Worm (Caenorhabditis elegans) whole organism, L1 larva: ENCODE data around the gene col-139.

Experiments used
- C16A3.4 ChIP-seq: fragments of 150-350 bp; optimal IDR thresholded peaks from 2 replicates; lab custom pipeline; 2014; ENCODE audit warnings: missing biosample characterization, missing genetic modification characterization
- C34B4.2 ChIP-seq: sonication (generic microtip); optimal IDR thresholded peaks from 2 replicates; lab custom pipeline; 2017; ENCODE audit warnings: mild to moderate bottlenecking, missing genetic modification characterization, missing compliant biosample characterization
- Y116A8C.19 ChIP-seq: sonication (generic microtip); optimal IDR thresholded peaks from 2 replicates; lab custom pipeline; 2016; ENCODE audit warnings: missing compliant biosample characterization, missing genetic modification characterization, borderline replicate concordance
- aha-1 ChIP-seq: fragments of 150-350 bp; optimal IDR thresholded peaks from 2 replicates; lab custom pipeline; 2014; ENCODE audit warnings: missing biosample characterization, missing genetic modification characterization
- ama-1 ChIP-seq: fragments of 150-350 bp; optimal IDR thresholded peaks from 2 replicates; lab custom pipeline; 2014
- blmp-1 ChIP-seq: fragments of 150-350 bp; optimal IDR thresholded peaks from 2 replicates; lab custom pipeline; 2014; ENCODE audit warnings: missing biosample characterization, missing genetic modification characterization
- ceh-90 ChIP-seq: sonication (generic microtip); optimal IDR thresholded peaks from 2 replicates; lab custom pipeline; 2016; ENCODE audit warnings: missing genetic modification characterization, missing compliant biosample characterization
- dpl-1 ChIP-seq, 3 experiments: fragments of 150-350 bp in 2 of 3; sonication (generic microtip) in 1 of 3; optimal IDR thresholded peaks; 2 replicates each; lab custom pipeline; 2014 to 2017; ENCODE audit warnings: missing biosample characterization in 3 of 3, missing genetic modification characterization in 3 of 3, missing genetic modification reagents in 3 of 3
- dsc-1 ChIP-seq: sonication (generic microtip); optimal IDR thresholded peaks from 2 replicates; lab custom pipeline; 2016; ENCODE audit warnings: mild to moderate bottlenecking, missing genetic modification characterization, missing compliant biosample characterization
- efl-1 ChIP-seq, 4 experiments: fragments of 150-350 bp; optimal IDR thresholded peaks in 3 of 4; peaks in 1 of 4; 1 replicate in 1 of 4; 2 replicates in 3 of 4; lab custom pipeline; 2014; ENCODE audit warnings: missing biosample characterization in 2 of 4, missing genetic modification characterization in 2 of 4, missing genetic modification reagents in 2 of 4
- egl-13 ChIP-seq: sonication (generic microtip); optimal IDR thresholded peaks from 2 replicates; lab custom pipeline; 2016; ENCODE audit warnings: missing genotype, missing genetic modification reagents, missing genetic modification characterization, missing compliant biosample characterization
- elt-2 ChIP-seq: sonication (generic microtip); optimal IDR thresholded peaks from 2 replicates; lab custom pipeline; 2016; ENCODE audit warnings: missing genetic modification characterization, mild to moderate bottlenecking, inconsistent platforms, missing compliant biosample characterization, missing genetic modification reagents
- ets-5 ChIP-seq: fragments of 200-800 bp; sonication (Bioruptor generic); IDR thresholded peaks from 2 replicates; pipeline ENCODE4 v1.3.6; 2022; ENCODE audit warnings: missing genetic modification characterization, missing compliant biosample characterization
- fkh-8 ChIP-seq: sonication (generic microtip); optimal IDR thresholded peaks from 2 replicates; lab custom pipeline; 2016; ENCODE audit warnings: mild to moderate bottlenecking, missing genetic modification characterization, missing compliant biosample characterization
- fos-1 ChIP-seq: fragments of 150-350 bp; optimal IDR thresholded peaks from 2 replicates; lab custom pipeline; 2014; ENCODE audit warnings: missing biosample characterization, missing genetic modification characterization
- grh-1 ChIP-seq: fragments of 200-800 bp; sonication (Bioruptor generic); IDR thresholded peaks from 2 replicates; pipeline ENCODE4 v1.3.6; 2022; ENCODE audit warnings: missing genetic modification reagents, missing genetic modification characterization, missing compliant biosample characterization
- irx-1 ChIP-seq: sonication (generic microtip); optimal IDR thresholded peaks from 2 replicates; lab custom pipeline; 2016; ENCODE audit warnings: missing genetic modification characterization, missing compliant biosample characterization
- jun-1 ChIP-seq: fragments of 150-350 bp; optimal IDR thresholded peaks from 2 replicates; lab custom pipeline; 2014; ENCODE audit warnings: missing biosample characterization, missing genetic modification reagents, missing genetic modification characterization
- lin-14 ChIP-seq: fragments of 200-800 bp; sonication (Bioruptor generic); optimal IDR thresholded peaks from 2 replicates; lab custom pipeline; 2018; ENCODE audit warnings: mild to moderate bottlenecking, missing genetic modification characterization, moderate library complexity, missing compliant biosample characterization
- lin-15B ChIP-seq: fragments of 150-350 bp; sonication (generic microtip); optimal IDR thresholded peaks from 3 replicates; lab custom pipeline; 2014; ENCODE audit warnings: missing biosample characterization, missing genetic modification characterization
- lin-35 ChIP-seq, 2 experiments: fragments of 150-350 bp; optimal IDR thresholded peaks; 2 replicates each; lab custom pipeline; 2014; ENCODE audit warnings: missing biosample characterization in 2 of 2, missing genetic modification characterization in 2 of 2, missing genetic modification reagents in 2 of 2
- lin-39 ChIP-seq: fragments of 150-350 bp; optimal IDR thresholded peaks from 2 replicates; lab custom pipeline; 2014; ENCODE audit warnings: missing biosample characterization, missing genetic modification reagents, missing genetic modification characterization
- lir-3 ChIP-seq: sonication (generic microtip); optimal IDR thresholded peaks from 2 replicates; lab custom pipeline; 2016; ENCODE audit warnings: mild to moderate bottlenecking, missing genetic modification characterization, moderate library complexity, missing compliant biosample characterization; ENCODE audit not compliant: poor library complexity
- lsy-2 ChIP-seq, 2 experiments: fragments of 150-350 bp; optimal IDR thresholded peaks; 2 replicates each; lab custom pipeline; 2014; ENCODE audit warnings: missing biosample characterization in 2 of 2, missing genetic modification characterization in 2 of 2
- mdl-1 ChIP-seq, 2 experiments: fragments of 150-350 bp; optimal IDR thresholded peaks; 2 replicates each; lab custom pipeline; 2014 to 2017; ENCODE audit warnings: missing biosample characterization in 2 of 2, missing genetic modification characterization in 2 of 2, inconsistent platforms in 1 of 2
- nhr-11 ChIP-seq: fragments of 150-350 bp; optimal IDR thresholded peaks from 2 replicates; lab custom pipeline; 2014; ENCODE audit warnings: missing biosample characterization, missing genetic modification characterization
- nhr-12 ChIP-seq: sonication (generic microtip); optimal IDR thresholded peaks from 2 replicates; lab custom pipeline; 2017; ENCODE audit warnings: missing biosample characterization, missing genetic modification characterization
- nhr-19 ChIP-seq: fragments of 200-800 bp; sonication (Bioruptor generic); conservative IDR thresholded peaks from 2 replicates; pipeline ENCODE4 v1.3.6; 2022; ENCODE audit warnings: missing genetic modification characterization, missing compliant biosample characterization
- nhr-20 ChIP-seq: sonication (generic microtip); optimal IDR thresholded peaks from 2 replicates; lab custom pipeline; 2016; ENCODE audit warnings: mild to moderate bottlenecking, missing genetic modification characterization, missing compliant biosample characterization
- nhr-237 ChIP-seq: fragments of 150-350 bp; optimal IDR thresholded peaks from 2 replicates; lab custom pipeline; 2014; ENCODE audit warnings: missing biosample characterization, missing genetic modification characterization
- nhr-28 ChIP-seq: fragments of 150-350 bp; optimal IDR thresholded peaks from 2 replicates; lab custom pipeline; 2014; ENCODE audit warnings: missing biosample characterization, missing genetic modification characterization
- nhr-71 ChIP-seq: sonication (generic microtip); optimal IDR thresholded peaks from 2 replicates; lab custom pipeline; 2016; ENCODE audit warnings: mild to moderate bottlenecking, missing genetic modification characterization, moderate library complexity, missing compliant biosample characterization
- nhr-76 ChIP-seq: sonication (generic microtip); optimal IDR thresholded peaks from 2 replicates; lab custom pipeline; 2017; ENCODE audit warnings: missing biosample characterization, missing genetic modification characterization
- nhr-77 ChIP-seq: fragments of 150-350 bp; optimal IDR thresholded peaks from 2 replicates; lab custom pipeline; 2014; ENCODE audit warnings: missing biosample characterization, missing genetic modification characterization
- nhr-84 ChIP-seq: sonication (generic microtip); optimal IDR thresholded peaks from 2 replicates; lab custom pipeline; 2017; ENCODE audit warnings: missing biosample characterization, missing genetic modification characterization
- nhr-85 ChIP-seq: sonication (generic microtip); peaks from one replicate; lab custom pipeline; 2016; ENCODE audit warnings: missing genetic modification characterization, inconsistent platforms, missing compliant biosample characterization
- nhr-90 ChIP-seq: sonication (generic microtip); optimal IDR thresholded peaks from 2 replicates; lab custom pipeline; 2016; ENCODE audit warnings: mild to moderate bottlenecking, missing genetic modification characterization, missing compliant biosample characterization; ENCODE audit not compliant: poor library complexity
- pax-3 ChIP-seq: fragments of 200-800 bp; sonication (Bioruptor generic); optimal IDR thresholded peaks from 2 replicates; lab custom pipeline; 2018; ENCODE audit warnings: mild to moderate bottlenecking, missing genetic modification characterization, moderate library complexity, missing compliant biosample characterization
- pqm-1 ChIP-seq: sonication (generic microtip); optimal IDR thresholded peaks from 3 replicates; lab custom pipeline; 2017; ENCODE audit warnings: missing biosample characterization, missing genetic modification characterization
- rnt-1 ChIP-seq: sonication (generic microtip); optimal IDR thresholded peaks from 2 replicates; lab custom pipeline; 2016; ENCODE audit warnings: mild to moderate bottlenecking, missing genetic modification characterization, moderate library complexity, missing compliant biosample characterization
- snu-23 ChIP-seq: sonication (generic microtip); optimal IDR thresholded peaks from 2 replicates; lab custom pipeline; 2016; ENCODE audit warnings: missing genetic modification characterization, missing compliant biosample characterization
- swsn-7 ChIP-seq: sonication (generic microtip); optimal IDR thresholded peaks from 2 replicates; lab custom pipeline; 2016; ENCODE audit warnings: missing genetic modification characterization, missing compliant biosample characterization
- tbx-2 ChIP-seq: sonication (generic microtip); optimal IDR thresholded peaks from 2 replicates; lab custom pipeline; 2016; ENCODE audit warnings: missing genetic modification characterization, missing compliant biosample characterization
- unc-130 ChIP-seq: fragments of 150-350 bp; optimal IDR thresholded peaks from 2 replicates; lab custom pipeline; 2017; ENCODE audit warnings: missing biosample characterization, missing genetic modification characterization, inconsistent platforms
- xbp-1 ChIP-seq: sonication (generic microtip); optimal IDR thresholded peaks from 2 replicates; lab custom pipeline; 2016; ENCODE audit warnings: missing genetic modification characterization, missing compliant biosample characterization
- ztf-4 ChIP-seq: fragments of 150-350 bp; optimal IDR thresholded peaks from 2 replicates; lab custom pipeline; 2014; ENCODE audit warnings: missing biosample characterization, missing genetic modification characterization

col-139 gene

ce11 chrV:4694466-4695092 is 40.8 kb upstream of the col-139 start (continued):
- TF ChIP-seq blmp-1: peak; percentile 16
- peak; percentile 66 for TF ChIP-seq nhr-85 (tag; lab: Kevin White, UChicago)
- TF ChIP-seq Y116A8C.19 (tag; lab: Kevin White, UChicago): no peak
- no peak for TF ChIP-seq C16A3.4 (tag; lab: Kevin White, UChicago)
- no peak for TF ChIP-seq pax-3 (tag; lab: Kevin White, UChicago)
- TF ChIP-seq, all 84 proteins: peak for 18

DNA sequence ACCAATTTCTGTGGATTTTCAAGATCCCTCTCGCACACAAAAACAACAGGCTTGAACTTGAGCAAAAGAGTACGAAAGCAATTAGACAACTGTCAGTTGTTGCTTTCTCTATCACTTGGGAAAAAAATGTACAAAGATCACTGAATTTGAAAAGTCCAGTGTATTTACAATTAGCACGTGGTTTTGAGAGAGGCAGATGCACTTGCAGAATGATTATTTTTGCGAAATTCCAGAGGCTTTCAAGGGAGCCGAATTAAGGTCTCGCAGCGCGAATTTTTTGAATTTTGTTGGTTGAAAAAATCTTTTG is 39.5 kb upstream of the col-139 start:
- no peak for TF ChIP-seq nhr-84 (tag; lab: Kevin White, UChicago)
- peak; percentile 28 for TF ChIP-seq snu-23 (GFP tag; lab: Kevin White, UChicago)
- TF ChIP-seq lin-14 (GFP tag; lab: Kevin White, UChicago): peak; percentile 69
- TF ChIP-seq rnt-1 (tag; lab: Kevin White, UChicago): peak; percentile 69
- TF ChIP-seq unc-130 (tag; lab: Kevin White, UChicago): peak; percentile 32
- TF ChIP-seq mdl-1 (tag; optimal IDR thresholded peaks at IDR 0.05; lab: Kevin White, UChicago): peak in 1 of 2 experiments; percentile 27
- TF ChIP-seq elt-2 (tag; lab: Kevin White, UChicago): no peak
- peak; percentile 28 to 56 for TF ChIP-seq lsy-2 (tag; optimal IDR thresholded peaks at IDR 0.05; lab: Kevin White, UChicago)
- peak; percentile 39; the same call in 1 of the 2 replicates for TF ChIP-seq nhr-19 (GFP tag; lab: Robert Waterston, UW)
- TF ChIP-seq ztf-4 (tag; lab: Kevin White, UChicago): no peak
- TF ChIP-seq nhr-71 (tag; lab: Kevin White, UChicago): peak; percentile 64
- peak; percentile 61 for TF ChIP-seq nhr-20 (tag; lab: Kevin White, UChicago)
- peak; percentile 46 for TF ChIP-seq tbx-2 (tag; lab: Kevin White, UChicago)

DNA sequence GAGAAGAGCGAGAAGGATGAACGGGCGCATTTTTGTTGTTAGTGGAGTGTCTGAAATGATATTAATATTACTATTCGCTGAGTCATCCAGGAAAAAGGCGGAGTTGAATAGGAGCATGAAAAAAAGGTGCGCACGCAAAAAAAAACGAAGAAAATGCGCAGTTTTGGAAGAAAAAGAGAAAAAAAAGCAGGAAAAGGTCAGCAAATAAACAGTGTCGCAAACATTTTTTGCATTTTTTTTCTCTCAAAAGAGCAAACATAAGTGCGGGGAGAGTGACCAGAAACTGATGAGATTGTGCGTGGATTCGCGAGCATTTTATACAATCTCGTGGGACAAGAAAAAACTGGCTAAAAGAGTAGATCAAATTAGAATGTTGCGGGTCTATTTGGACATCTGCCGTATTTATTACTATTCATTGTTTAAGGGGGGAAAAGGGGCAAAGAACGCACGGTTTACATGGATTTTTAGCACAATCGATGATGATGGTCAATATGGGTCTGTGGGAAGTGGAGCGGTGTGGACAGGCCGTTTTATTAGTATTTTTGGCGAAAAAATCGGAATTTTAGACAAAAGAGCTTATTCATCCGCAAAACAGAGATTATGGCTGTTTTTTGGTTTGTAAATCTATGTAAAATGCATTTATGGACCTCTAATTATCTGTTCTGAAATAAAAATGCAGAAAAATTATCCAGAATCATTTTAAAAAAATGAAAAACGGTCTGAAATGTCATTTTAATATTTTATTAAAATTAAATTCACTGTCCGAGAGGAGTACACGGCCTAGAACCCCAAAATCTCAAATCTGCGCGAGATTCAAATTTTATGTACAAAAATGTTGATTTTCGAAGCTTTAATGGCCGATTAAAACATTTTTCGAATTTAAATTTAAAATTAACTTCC is 38.9 kb upstream of the col-139 start, which contains the start of gene cpg-8:
Gene cpg-8 (minus strand): TSS at position 51 of the 900 bp plus-strand sequence.
- TF ChIP-seq ets-5 (GFP tag; lab: Robert Waterston, UW) (no peak), nhr-11 (tag; lab: Kevin White, UChicago) (no peak), Y116A8C.19 (tag; lab: Kevin White, UChicago) (no peak), tbx-2 (tag; lab: Kevin White, UChicago) (no peak), lir-3 (peak; percentile 3), nhr-76 (tag; lab: Kevin White, UChicago) (no peak), dsc-1 (tag; lab: Kevin White, UChicago) (no peak), fkh-8 (no peak), pqm-1 (tag; lab: Kevin White, UChicago) (no peak), irx-1 (tag; lab: Kevin White, UChicago) (no peak), dpl-1 (GFP tag; optimal IDR thresholded peaks at IDR 0.05; lab: Kevin White, UChicago) (peak; percentile 22 to 61 (median 51)), ceh-90 (no peak), jun-1 (tag; lab: Kevin White, UChicago) (no peak), fos-1 (tag; lab: Kevin White, UChicago) (no peak), nhr-84 (tag; lab: Kevin White, UChicago) (no peak), nhr-77 (tag; lab: Kevin White, UChicago) (no peak), nhr-237 (tag; lab: Kevin White, UChicago) (no peak), nhr-12 (tag; lab: Kevin White, UChicago) (no peak), lin-35 (GFP tag; optimal IDR thresholded peaks at IDR 0.05; lab: Kevin White, UChicago) (peak in 1 of 2 experiments; percentile 59), nhr-28 (no peak), lin-15B (tag; lab: Kevin White, UChicago) (no peak), swsn-7 (tag; lab: Kevin White, UChicago) (no peak), nhr-90 (tag; lab: Kevin White, UChicago) (no peak), aha-1 (tag; lab: Kevin White, UChicago) (no peak), egl-13 (no peak), xbp-1 (tag; lab: Kevin White, UChicago) (no peak), lin-39 (tag; lab: Kevin White, UChicago) (no peak), ama-1 (lab: Kevin White, UChicago) (no peak), C34B4.2 (tag; lab: Kevin White, UChicago) (no peak), C16A3.4 (tag; lab: Kevin White, UChicago) (peak; percentile 4), efl-1 (optimal IDR thresholded peaks at IDR 0.05; lab: Kevin White, UChicago) (peak; percentile 52 to 58), efl-1 (GFP tag; optimal IDR thresholded peaks at IDR 0.05 in 1 of 2; lab: Kevin White, UChicago) (peak; percentile 54 to 95), grh-1 (no peak)
- TF ChIP-seq, all 84 proteins: peak for 5
